Worm (Caenorhabditis elegans): ENCODE measurements around the gene Y44A6D.5.
"Not testable (repeated sequence)": the region's sequence is repeated elsewhere in the genome, so short reads cannot be mapped to it uniquely, and the experiment has no call there.

ce11 chrV:20839307-20839909 is 36.6 kb upstream of the Y44A6D.5 start:
- TF ChIP-seq cog-1 (tag; optimal IDR thresholded peaks at IDR 0.05); tab-1 (GFP tag; IDR thresholded peaks at IDR 0.05); med-1 (GFP tag; optimal IDR thresholded peaks at IDR 0.05; ENCODE audit: insufficient read depth); ref-1 (GFP tag; conservative IDR thresholded peaks at IDR 0.05): not testable (repeated sequence)
- peak; percentile 69; the same call in 1 of the 2 replicates for TF ChIP-seq flt-1 (GFP tag; IDR thresholded peaks at IDR 0.05)

All from whole organism, midembryonic.